Fruit fly (Drosophila melanogaster): ENCODE results near the gene Socs16D.

Socs16D gene

dm6 chrX:17856029-17856428 is 28.7 kb upstream of the Socs16D start, which contains the start of gene Mco4:
Gene Mco4, minus strand, starts transcription at chrX:17856129.
- no peak for TF ChIP-seq psq (GFP tag; optimal IDR thresholded peaks at IDR 0.05)
- TF ChIP-seq dl (GFP tag; optimal IDR thresholded peaks at IDR 0.05; ENCODE audit: insufficient read depth in 1 of 2, partially characterized antibody in 2 of 2): no peak
- TF ChIP-seq HLH106 (tag; optimal IDR thresholded peaks at IDR 0.05): no peak
- TF ChIP-seq Myc (optimal IDR thresholded peaks at IDR 0.05): no peak
- TF ChIP-seq Hr83 (GFP tag; optimal IDR thresholded peaks at IDR 0.05; ENCODE audit: poor library complexity, severe bottlenecking): no peak
- no peak for TF ChIP-seq dsf (GFP tag; optimal IDR thresholded peaks at IDR 0.05; ENCODE audit: borderline replicate concordance)
- TF ChIP-seq sv (GFP tag; optimal IDR thresholded peaks at IDR 0.05): no peak
- TF ChIP-seq lola (GFP tag; optimal IDR thresholded peaks at IDR 0.05): no peak
- no peak for TF ChIP-seq Dif (GFP tag; optimal IDR thresholded peaks at IDR 0.05; ENCODE audit: partially characterized antibody)
- no peak for TF ChIP-seq usp (GFP tag; optimal IDR thresholded peaks at IDR 0.05)
- TF ChIP-seq jim (GFP tag; optimal IDR thresholded peaks at IDR 0.05): no peak
- no peak for TF ChIP-seq brk (GFP tag; optimal IDR thresholded peaks at IDR 0.05)
- TF ChIP-seq h (GFP tag; optimal IDR thresholded peaks at IDR 0.05): no peak
- no peak for TF ChIP-seq GATAd (GFP tag; optimal IDR thresholded peaks at IDR 0.05)
- no peak for TF ChIP-seq Jra (GFP tag; optimal IDR thresholded peaks at IDR 0.05)
- no peak for TF ChIP-seq fru (GFP tag; optimal IDR thresholded peaks at IDR 0.05)
- TF ChIP-seq Hr78 (GFP tag; optimal IDR thresholded peaks at IDR 0.05): no peak
- no peak for TF ChIP-seq Vsx2 (GFP tag; optimal IDR thresholded peaks at IDR 0.05; ENCODE audit: partially characterized antibody)
- TF ChIP-seq Abd-B (GFP tag; optimal IDR thresholded peaks at IDR 0.05): no peak
- TF ChIP-seq OdsH (GFP tag; optimal IDR thresholded peaks at IDR 0.05): no peak

DNA sequence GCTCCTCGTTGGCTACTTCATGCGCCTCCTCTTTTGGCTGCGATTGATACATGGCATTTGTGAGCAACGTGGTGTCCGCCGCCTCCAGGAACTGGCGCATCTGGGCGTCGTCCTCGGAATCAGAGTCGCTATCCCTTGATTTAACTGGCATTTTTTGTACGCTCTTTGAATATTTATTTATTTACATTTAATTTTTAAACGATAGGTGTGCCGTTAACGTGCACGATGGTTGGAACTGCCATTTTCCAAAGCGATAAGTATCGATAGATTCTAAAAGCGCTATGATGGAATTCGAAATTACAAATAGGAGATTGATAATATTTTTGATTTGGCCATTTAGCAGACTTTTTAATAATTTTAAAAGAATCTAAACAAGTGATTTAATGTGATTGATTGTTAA is 25.1 kb upstream of the Socs16D start, which contains the start of gene CG32554:
CG32554 (minus strand) TSS at position 229 of the 400 bp plus-strand sequence.
- TF ChIP-seq jim (GFP tag; optimal IDR thresholded peaks at IDR 0.05) (no peak), Dfd (GFP tag; optimal IDR thresholded peaks at IDR 0.05) (no peak), Dif (GFP tag; optimal IDR thresholded peaks at IDR 0.05; ENCODE audit: partially characterized antibody) (no peak), fru (GFP tag; optimal IDR thresholded peaks at IDR 0.05) (no peak), sage (GFP tag; optimal IDR thresholded peaks at IDR 0.05) (no peak), GATAd (GFP tag; optimal IDR thresholded peaks at IDR 0.05) (no peak), dsf (GFP tag; optimal IDR thresholded peaks at IDR 0.05; ENCODE audit: borderline replicate concordance) (no peak), rgr (GFP tag; optimal IDR thresholded peaks at IDR 0.05) (no peak), Jra (GFP tag; optimal IDR thresholded peaks at IDR 0.05) (no peak)

DNA sequence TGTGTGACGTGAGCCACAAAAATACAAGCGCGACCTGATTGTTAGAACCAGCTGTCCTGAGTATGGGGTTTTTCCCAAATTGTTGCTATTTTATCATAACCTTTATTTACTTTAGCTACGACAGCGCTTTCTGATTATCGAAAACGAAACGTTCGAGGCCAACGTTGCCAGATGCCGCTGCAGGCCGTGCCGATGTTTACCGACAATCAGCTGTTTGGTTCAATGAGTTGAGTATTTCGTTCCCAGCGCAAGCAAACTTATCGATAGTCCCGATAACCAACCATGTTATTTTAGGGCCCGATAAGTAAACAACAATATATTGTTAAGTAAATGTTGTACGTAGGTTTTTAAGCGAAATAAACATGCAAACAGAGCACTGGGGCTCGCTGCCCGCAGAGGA is 22.8 kb upstream of the Socs16D start, which contains the start of the genes CG15814 and Spt7:
CG15814 (minus strand) TSS at position 164 of the 400 bp plus-strand sequence.
Spt7 (plus strand) TSS at position 282 of the 400 bp plus-strand sequence.
- TF ChIP-seq N (GFP tag; optimal IDR thresholded peaks at IDR 0.05): no peak
- peak; percentile 17 for TF ChIP-seq CG9705 (GFP tag; optimal IDR thresholded peaks at IDR 0.05)
- TF ChIP-seq rgr (GFP tag; optimal IDR thresholded peaks at IDR 0.05): peak; percentile 23
- TF ChIP-seq Myc (optimal IDR thresholded peaks at IDR 0.05): peak; percentile 4
- TF ChIP-seq Sp1 (GFP tag; optimal IDR thresholded peaks at IDR 0.05): peak; percentile 26
- no peak for TF ChIP-seq GATAd (GFP tag; optimal IDR thresholded peaks at IDR 0.05)
- peak; percentile 47 for TF ChIP-seq Hr83 (GFP tag; optimal IDR thresholded peaks at IDR 0.05; ENCODE audit: poor library complexity, severe bottlenecking)
- TF ChIP-seq HLH106 (tag; optimal IDR thresholded peaks at IDR 0.05): no peak
- TF ChIP-seq Jra (GFP tag; optimal IDR thresholded peaks at IDR 0.05): no peak
- peak; percentile 50 for TF ChIP-seq h (GFP tag; optimal IDR thresholded peaks at IDR 0.05)
- no peak for TF ChIP-seq psq (GFP tag; optimal IDR thresholded peaks at IDR 0.05)
- TF ChIP-seq usp (GFP tag; optimal IDR thresholded peaks at IDR 0.05): no peak
- TF ChIP-seq Rel (GFP tag; optimal IDR thresholded peaks at IDR 0.05): no peak
- peak; percentile 75 for TF ChIP-seq Rel (tag; optimal IDR thresholded peaks at IDR 0.05)

- TF ChIP-seq Rel (GFP tag; optimal IDR thresholded peaks at IDR 0.05) (no peak), Rel (tag; optimal IDR thresholded peaks at IDR 0.05) (peak; percentile 48), foxo (GFP tag; optimal IDR thresholded peaks at IDR 0.05) (no peak), sage (GFP tag; optimal IDR thresholded peaks at IDR 0.05) (no peak), Hr83 (GFP tag; optimal IDR thresholded peaks at IDR 0.05; ENCODE audit: poor library complexity, severe bottlenecking) (no peak)
These were observed 18.5 kb upstream of the Socs16D start for dm6 chrX:17845820-17846379.

- TF ChIP-seq Sp1 (GFP tag; optimal IDR thresholded peaks at IDR 0.05) (peak; percentile 91), brk (GFP tag; optimal IDR thresholded peaks at IDR 0.05) (no peak), Myc (optimal IDR thresholded peaks at IDR 0.05) (no peak), sv (GFP tag; optimal IDR thresholded peaks at IDR 0.05) (peak; percentile 89), woc (GFP tag; optimal IDR thresholded peaks at IDR 0.05) (no peak), sage (GFP tag; optimal IDR thresholded peaks at IDR 0.05) (no peak), dl (GFP tag; optimal IDR thresholded peaks at IDR 0.05; ENCODE audit: insufficient read depth in 1 of 2, partially characterized antibody in 2 of 2) (no peak), Dif (GFP tag; optimal IDR thresholded peaks at IDR 0.05; ENCODE audit: partially characterized antibody) (no peak), foxo (GFP tag; optimal IDR thresholded peaks at IDR 0.05) (peak in 1 of 2 experiments; percentile 93), ey (GFP tag; optimal IDR thresholded peaks at IDR 0.05) (peak; percentile 70), rgr (GFP tag; optimal IDR thresholded peaks at IDR 0.05) (peak; percentile 90), usp (GFP tag; optimal IDR thresholded peaks at IDR 0.05) (no peak), HLH106 (tag; optimal IDR thresholded peaks at IDR 0.05) (peak; percentile 96), Rel (GFP tag; optimal IDR thresholded peaks at IDR 0.05) (peak; percentile 30), Rel (tag; optimal IDR thresholded peaks at IDR 0.05) (peak; percentile 75), pan (optimal IDR thresholded peaks at IDR 0.05) (no peak), Hnf4 (GFP tag; optimal IDR thresholded peaks at IDR 0.05) (no peak), N (GFP tag; optimal IDR thresholded peaks at IDR 0.05) (no peak), lola (GFP tag; optimal IDR thresholded peaks at IDR 0.05) (no peak), CG9705 (GFP tag; optimal IDR thresholded peaks at IDR 0.05) (peak; percentile 92), jim (GFP tag; optimal IDR thresholded peaks at IDR 0.05) (no peak), Hr83 (GFP tag; optimal IDR thresholded peaks at IDR 0.05; ENCODE audit: poor library complexity, severe bottlenecking) (no peak), CG32264 (GFP tag; optimal IDR thresholded peaks at IDR 0.05) (no peak), Jra (GFP tag; optimal IDR thresholded peaks at IDR 0.05) (peak; percentile 7), Abd-B (GFP tag; optimal IDR thresholded peaks at IDR 0.05) (no peak), Hr78 (GFP tag; optimal IDR thresholded peaks at IDR 0.05) (no peak), OdsH (GFP tag; optimal IDR thresholded peaks at IDR 0.05) (peak; percentile 84), fru (GFP tag; optimal IDR thresholded peaks at IDR 0.05) (peak; percentile 82), psq (GFP tag; optimal IDR thresholded peaks at IDR 0.05) (peak; percentile 83)
These were observed 17.3 kb upstream of the Socs16D start, which contains the start of the genes CG8142 and Ucp4A for dm6 chrX:17844623-17845022. Gene CG8142, minus strand, starts transcription at chrX:17844704. Gene Ucp4A, plus strand, starts transcription at chrX:17844949.
